Fruit fly (Drosophila melanogaster): ENCODE data around the gene Ada3.

The Ada3 gene

DNA sequence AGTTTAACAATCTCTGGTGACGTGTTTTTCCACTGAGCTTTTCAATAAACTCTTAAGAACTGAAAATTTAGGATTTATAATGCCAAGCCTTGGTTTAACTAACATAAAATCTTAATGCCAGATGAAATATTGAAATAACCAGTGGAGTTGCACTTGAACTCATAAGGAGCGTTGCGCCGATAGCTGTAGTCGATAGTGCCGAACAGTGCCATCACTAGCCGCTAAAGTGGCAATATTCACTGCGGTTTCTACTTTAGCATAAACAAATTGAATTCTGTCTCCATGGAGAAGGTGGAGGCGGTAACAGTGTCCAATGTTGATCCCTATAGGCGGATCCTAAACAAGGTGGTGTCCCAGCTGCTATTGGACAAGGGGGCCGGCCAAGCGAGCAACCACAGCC is 16.2 kb downstream of the Ada3 start, which contains the start of gene Taf8 (continued):
- no peak for TF ChIP-seq pan (optimal IDR thresholded peaks at IDR 0.05)
- TF ChIP-seq pan (GFP tag; optimal IDR thresholded peaks at IDR 0.05 in 1 of 2, IDR thresholded peaks at IDR 0.05 in 1 of 2), result no peak
- no peak for TF ChIP-seq wek (GFP tag; optimal IDR thresholded peaks at IDR 0.05)
- no peak for TF ChIP-seq caup (GFP tag; optimal IDR thresholded peaks at IDR 0.05; ENCODE audit: severe bottlenecking)
- TF ChIP-seq dysf (GFP tag; IDR thresholded peaks at IDR 0.05), result no peak
- TF ChIP-seq pzg (GFP tag; optimal IDR thresholded peaks at IDR 0.05), result peak; percentile 29
- TF ChIP-seq CG18599 (GFP tag; optimal IDR thresholded peaks at IDR 0.05), result no peak
- peak; percentile 51 for TF ChIP-seq unc-4 (GFP tag; IDR thresholded peaks at IDR 0.05; ENCODE audit: partially characterized antibody)
- no peak for TF ChIP-seq tll (GFP tag; optimal IDR thresholded peaks at IDR 0.05)
- no peak for TF ChIP-seq ken (GFP tag; IDR thresholded peaks at IDR 0.05)
- TF ChIP-seq Sry-δ (GFP tag; optimal IDR thresholded peaks at IDR 0.05), result peak; percentile 84
- TF ChIP-seq CG13123 (GFP tag; optimal IDR thresholded peaks at IDR 0.05), result no peak
- no peak for TF ChIP-seq CG4404 (GFP tag; IDR thresholded peaks at IDR 0.05)
- TF ChIP-seq CG6791 (GFP tag; IDR thresholded peaks at IDR 0.05; ENCODE audit: partially characterized antibody), result peak; percentile 81
- TF ChIP-seq sug (tag; optimal IDR thresholded peaks at IDR 0.05), result no peak
- no peak for TF ChIP-seq CG16779 (GFP tag; IDR thresholded peaks at IDR 0.05)
- TF ChIP-seq Stat92E (GFP tag; optimal IDR thresholded peaks at IDR 0.05), result no peak
- TF ChIP-seq row (GFP tag; IDR thresholded peaks at IDR 0.05), result peak; percentile 81
- no peak for TF ChIP-seq scrt (GFP tag; optimal IDR thresholded peaks at IDR 0.05)
- no peak for TF ChIP-seq repo (GFP tag; optimal IDR thresholded peaks at IDR 0.05)
- no peak for TF ChIP-seq Nf-YC (tag; optimal IDR thresholded peaks at IDR 0.05)
- no peak for TF ChIP-seq Jarid2 (GFP tag; optimal IDR thresholded peaks at IDR 0.05)
- peak; percentile 32; the same call in 1 of the 3 replicates for TF ChIP-seq Doc3 (GFP tag; IDR thresholded peaks at IDR 0.05; ENCODE audit: partially characterized antibody)
- no peak for TF ChIP-seq CG6765 (GFP tag; optimal IDR thresholded peaks at IDR 0.05)
- peak; percentile 39; the same call in 1 of the 2 replicates for TF ChIP-seq NFAT (GFP tag; IDR thresholded peaks at IDR 0.05)
- TF ChIP-seq Neu2 (GFP tag; optimal IDR thresholded peaks at IDR 0.05; ENCODE audit: borderline replicate concordance), result no peak
- no peak for TF ChIP-seq twi (tag; optimal IDR thresholded peaks at IDR 0.05)
- TF ChIP-seq nerfin-1 (tag; optimal IDR thresholded peaks at IDR 0.05), result no peak
- peak; percentile 11 for TF ChIP-seq shn (GFP tag; optimal IDR thresholded peaks at IDR 0.05)
- TF ChIP-seq Aef1 (GFP tag; IDR thresholded peaks at IDR 0.05), result no peak
- TF ChIP-seq fru (optimal IDR thresholded peaks at IDR 0.05), result no peak
- TF ChIP-seq al (GFP tag; IDR thresholded peaks at IDR 0.05), result 0 out of 2 replicates have a peak, but pooled peaks have one; percentile 19
- TF ChIP-seq CG11456 (GFP tag; IDR thresholded peaks at IDR 0.05), result 0 out of 3 replicates have a peak, but pooled peaks have one; percentile 47
- TF ChIP-seq ranshi (GFP tag; IDR thresholded peaks at IDR 0.05), result no peak
- peak; percentile 47; the same call in 1 of the 2 replicates for TF ChIP-seq nerfin-2 (GFP tag; IDR thresholded peaks at IDR 0.05; ENCODE audit: partially characterized antibody)
- TF ChIP-seq CG10979 (tag; optimal IDR thresholded peaks at IDR 0.05), result no peak
- TF ChIP-seq Myb (GFP tag; optimal IDR thresholded peaks at IDR 0.05), result no peak
- no peak for TF ChIP-seq cad (GFP tag; optimal IDR thresholded peaks at IDR 0.05)
- no peak for TF ChIP-seq ham (GFP tag; IDR thresholded peaks at IDR 0.05)
- TF ChIP-seq Ssrp (tag; optimal IDR thresholded peaks at IDR 0.05), result no peak
- TF ChIP-seq CG31388 (GFP tag; optimal IDR thresholded peaks at IDR 0.05), result no peak
- TF ChIP-seq Chrac-16 (GFP tag; optimal IDR thresholded peaks at IDR 0.05), result no peak
- peak; percentile 20 for TF ChIP-seq CG1603 (tag; optimal IDR thresholded peaks at IDR 0.05)
- no peak for TF ChIP-seq gce (GFP tag; IDR thresholded peaks at IDR 0.05)
- TF ChIP-seq pros (GFP tag; optimal IDR thresholded peaks at IDR 0.05), result no peak
- TF ChIP-seq sc (optimal IDR thresholded peaks at IDR 0.05), result no peak
- TF ChIP-seq sc (GFP tag; optimal IDR thresholded peaks at IDR 0.05), result no peak
- TF ChIP-seq BEAF-32 (GFP tag; optimal IDR thresholded peaks at IDR 0.05), result peak; percentile 71
- TF ChIP-seq knrl (GFP tag; IDR thresholded peaks at IDR 0.05; ENCODE audit: partially characterized antibody), result peak; percentile 71; the same call in 2 of the 3 replicates
- TF ChIP-seq zen2 (GFP tag; IDR thresholded peaks at IDR 0.05; ENCODE audit: partially characterized antibody), result peak; percentile 51; the same call in 2 of the 3 replicates

All from whole organism, embryonic.